Fruit fly (Drosophila melanogaster): Measurements from ENCODE around the gene LKRSDH.

Gene LKRSDH

dm6 chr2L:7782788-7783401 lies 12.9 kb downstream of the LKRSDH start, which contains the start of gene Brd7-9 (continued):
- peak; percentile 37 for TF ChIP-seq CG15601 (tag; optimal IDR thresholded peaks at IDR 0.05)
- no peak for TF ChIP-seq CG9876 (GFP tag; optimal IDR thresholded peaks at IDR 0.05)
- peak; percentile 67 for TF ChIP-seq sim (GFP tag; IDR thresholded peaks at IDR 0.05)
- TF ChIP-seq p53 (GFP tag; optimal IDR thresholded peaks at IDR 0.05) = no peak
- TF ChIP-seq CG10431 (GFP tag; optimal IDR thresholded peaks at IDR 0.05) = no peak
- TF ChIP-seq HLH4C (GFP tag; IDR thresholded peaks at IDR 0.05; ENCODE audit: partially characterized antibody) = no peak; the same call in 2 of the 3 replicates
- TF ChIP-seq unc-4 (GFP tag; IDR thresholded peaks at IDR 0.05; ENCODE audit: partially characterized antibody) = peak; percentile 39; the same call in 1 of the 2 replicates
- no peak for TF ChIP-seq pan (optimal IDR thresholded peaks at IDR 0.05)
- TF ChIP-seq pan (GFP tag; optimal IDR thresholded peaks at IDR 0.05 in 1 of 2, IDR thresholded peaks at IDR 0.05 in 1 of 2) = peak in 1 of 2 experiments; percentile 87
- TF ChIP-seq h (optimal IDR thresholded peaks at IDR 0.05) = no peak
- TF ChIP-seq CG17912 (GFP tag; optimal IDR thresholded peaks at IDR 0.05) = no peak
- TF ChIP-seq ftz-f1 (GFP tag; optimal IDR thresholded peaks at IDR 0.05) = no peak
- TF ChIP-seq HLHmδ (GFP tag; optimal IDR thresholded peaks at IDR 0.05) = no peak
- TF ChIP-seq Hr3 (GFP tag; optimal IDR thresholded peaks at IDR 0.05) = peak; percentile 49
- TF ChIP-seq pfk (GFP tag; optimal IDR thresholded peaks at IDR 0.05) = no peak
- peak; percentile 40 for TF ChIP-seq CG17568 (GFP tag; optimal IDR thresholded peaks at IDR 0.05)
- peak; percentile 85 for TF ChIP-seq CG3281 (GFP tag; optimal IDR thresholded peaks at IDR 0.05)
- no peak for TF ChIP-seq CG11560 (tag; IDR thresholded peaks at IDR 0.05)
- TF ChIP-seq CG17361 (GFP tag; IDR thresholded peaks at IDR 0.05) = peak; percentile 69; the same call in 2 of the 3 replicates
- peak; percentile 57 for TF ChIP-seq CG6765 (GFP tag; optimal IDR thresholded peaks at IDR 0.05)
- peak; percentile 84 for TF ChIP-seq Dref (GFP tag; IDR thresholded peaks at IDR 0.05)
- TF ChIP-seq CG43689 (GFP tag; IDR thresholded peaks at IDR 0.05) = peak; percentile 43; the same call in 1 of the 2 replicates
- no peak for TF ChIP-seq Dfd (GFP tag; optimal IDR thresholded peaks at IDR 0.05)
- TF ChIP-seq CG10462 (GFP tag; optimal IDR thresholded peaks at IDR 0.05) = peak; percentile 27
- peak; percentile 56 for TF ChIP-seq Vsx1 (GFP tag; optimal IDR thresholded peaks at IDR 0.05)
- TF ChIP-seq wek (GFP tag; optimal IDR thresholded peaks at IDR 0.05) = peak; percentile 66
- TF ChIP-seq unpg (GFP tag; optimal IDR thresholded peaks at IDR 0.05) = peak; percentile 81
- TF ChIP-seq CG9609 (GFP tag; optimal IDR thresholded peaks at IDR 0.05) = peak; percentile 39
- no peak for TF ChIP-seq sd (tag; optimal IDR thresholded peaks at IDR 0.05)
- TF ChIP-seq CG4282 (GFP tag; optimal IDR thresholded peaks at IDR 0.05) = no peak
- TF ChIP-seq sc (optimal IDR thresholded peaks at IDR 0.05) = no peak
- TF ChIP-seq sc (GFP tag; optimal IDR thresholded peaks at IDR 0.05) = peak; percentile 27
- peak; percentile 73 for TF ChIP-seq CG2678 (tag; optimal IDR thresholded peaks at IDR 0.05)
- TF ChIP-seq CG2129 (GFP tag; IDR thresholded peaks at IDR 0.05; ENCODE audit: partially characterized antibody) = no peak
- peak; percentile 35 for TF ChIP-seq CG1602 (GFP tag; optimal IDR thresholded peaks at IDR 0.05)
- TF ChIP-seq CG7556 (GFP tag; optimal IDR thresholded peaks at IDR 0.05) = peak; percentile 78
- peak; percentile 55 for TF ChIP-seq CG2202 (tag; optimal IDR thresholded peaks at IDR 0.05)
- no peak for TF ChIP-seq cg (GFP tag; optimal IDR thresholded peaks at IDR 0.05)
- peak; percentile 87 for TF ChIP-seq zf30C (GFP tag; optimal IDR thresholded peaks at IDR 0.05)
- TF ChIP-seq lola (GFP tag; optimal IDR thresholded peaks at IDR 0.05) = peak in 1 of 3 experiments; percentile 54
- peak; percentile 55 for TF ChIP-seq bowl (GFP tag; IDR thresholded peaks at IDR 0.05)
- TF ChIP-seq ttk (GFP tag; IDR thresholded peaks at IDR 0.05) = peak; percentile 71
- TF ChIP-seq CG17186 (GFP tag; optimal IDR thresholded peaks at IDR 0.05) = no peak
- peak; percentile 58 for TF ChIP-seq Max (GFP tag; optimal IDR thresholded peaks at IDR 0.05)
- TF ChIP-seq Ada2b (GFP tag; IDR thresholded peaks at IDR 0.05) = peak; percentile 65
- no peak for TF ChIP-seq CG8478 (optimal IDR thresholded peaks at IDR 0.05)
- TF ChIP-seq dysf (GFP tag; IDR thresholded peaks at IDR 0.05) = peak; percentile 82
- TF ChIP-seq Doc3 (GFP tag; IDR thresholded peaks at IDR 0.05; ENCODE audit: partially characterized antibody) = no peak
